Worm (Caenorhabditis elegans): ENCODE data around the gene C15B12.2.

The C15B12.2 gene

ce11 chrX:6505008-6505407 is 41.8 kb downstream of the C15B12.2 start, which contains the start of gene cdf-1:
Gene cdf-1, minus strand, starts transcription at chrX:6505143.
- TF ChIP-seq K02D7.2 (tag; optimal IDR thresholded peaks at IDR 0.05) = no peak
- no peak for TF ChIP-seq ceh-9 (tag; optimal IDR thresholded peaks at IDR 0.05)
- no peak for TF ChIP-seq tbx-7 (tag; optimal IDR thresholded peaks at IDR 0.05)
- TF ChIP-seq lin-11 (tag; optimal IDR thresholded peaks at IDR 0.05) = no peak
- TF ChIP-seq ref-2 (tag; optimal IDR thresholded peaks at IDR 0.05) = peak; percentile 37
- no peak for TF ChIP-seq hlh-8 (tag; optimal IDR thresholded peaks at IDR 0.05)
- no peak for TF ChIP-seq zip-5 (tag; optimal IDR thresholded peaks at IDR 0.05)
- TF ChIP-seq pha-4 (tag; optimal IDR thresholded peaks at IDR 0.05) = no peak
- no peak for TF ChIP-seq ceh-24 (tag; optimal IDR thresholded peaks at IDR 0.05)
- TF ChIP-seq rnt-1 (tag; optimal IDR thresholded peaks at IDR 0.05) = no peak
- no peak for TF ChIP-seq odd-2 (tag; optimal IDR thresholded peaks at IDR 0.05)
- no peak for TF ChIP-seq ceh-14 (tag; optimal IDR thresholded peaks at IDR 0.05)
- no peak for TF ChIP-seq nhr-11 (tag; optimal IDR thresholded peaks at IDR 0.05)
- TF ChIP-seq syd-9 (tag; optimal IDR thresholded peaks at IDR 0.05) = no peak
- no peak for TF ChIP-seq dve-1 (tag; optimal IDR thresholded peaks at IDR 0.05)
- peak; percentile 22 for TF ChIP-seq unc-42 (tag; optimal IDR thresholded peaks at IDR 0.05)
- TF ChIP-seq unc-55 (GFP tag; optimal IDR thresholded peaks at IDR 0.05) = no peak
- no peak for TF ChIP-seq nhr-232 (tag; optimal IDR thresholded peaks at IDR 0.05)
- TF ChIP-seq pqm-1 (tag; optimal IDR thresholded peaks at IDR 0.05) = no peak
- TF ChIP-seq ceh-48 (tag; optimal IDR thresholded peaks at IDR 0.05) = peak; percentile 20
- peak; percentile 9 for TF ChIP-seq ceh-19 (GFP tag; optimal IDR thresholded peaks at IDR 0.05)
- TF ChIP-seq nfya-1 (tag; optimal IDR thresholded peaks at IDR 0.05) = peak; percentile 2
- peak; percentile 21 for TF ChIP-seq ceh-31 (tag; optimal IDR thresholded peaks at IDR 0.05)
- TF ChIP-seq ceh-34 (tag; optimal IDR thresholded peaks at IDR 0.05) = peak; percentile 31
- TF ChIP-seq pat-9 (tag; optimal IDR thresholded peaks at IDR 0.05) = no peak
- TF ChIP-seq hlh-13 (GFP tag; optimal IDR thresholded peaks at IDR 0.05) = no peak
- TF ChIP-seq K09A11.1 (tag; optimal IDR thresholded peaks at IDR 0.05; ENCODE audit: insufficient read depth) = no peak

- TF ChIP-seq zip-5 (tag; optimal IDR thresholded peaks at IDR 0.05) (no peak), unc-42 (tag; optimal IDR thresholded peaks at IDR 0.05) (no peak), C38D4.7 (GFP tag; optimal IDR thresholded peaks at IDR 0.05) (no peak), fax-1 (tag; optimal IDR thresholded peaks at IDR 0.05) (no peak), nhr-11 (tag; optimal IDR thresholded peaks at IDR 0.05) (no peak)
These were observed 42.5 kb downstream of the C15B12.2 start, which contains the start of gene glr-8 for ce11 chrX:6505662-6506061. Gene glr-8, plus strand, starts transcription at chrX:6505980.

ce11 chrX:6507734-6508133 is 44.5 kb downstream of the C15B12.2 start:
- TF ChIP-seq hlh-13 (GFP tag; optimal IDR thresholded peaks at IDR 0.05) (no peak), fkh-10 (GFP tag; optimal IDR thresholded peaks at IDR 0.05) (no peak), ama-1 (optimal IDR thresholded peaks at IDR 0.05) (no peak), ahr-1 (tag; optimal IDR thresholded peaks at IDR 0.05) (no peak), ceh-45 (GFP tag; IDR thresholded peaks at IDR 0.05) (no peak), C08G9.2 (tag; optimal IDR thresholded peaks at IDR 0.05) (no peak), hlh-30 (tag; optimal IDR thresholded peaks at IDR 0.05; ENCODE audit: insufficient read depth) (no peak)

- no peak for TF ChIP-seq pax-1 (tag; optimal IDR thresholded peaks at IDR 0.05)
- no peak for TF ChIP-seq ets-4 (tag; optimal IDR thresholded peaks at IDR 0.05)
- no peak for TF ChIP-seq ceh-45 (GFP tag; IDR thresholded peaks at IDR 0.05)
- no peak for TF ChIP-seq F13H6.1 (tag; optimal IDR thresholded peaks at IDR 0.05)
- TF ChIP-seq tbx-7 (tag; optimal IDR thresholded peaks at IDR 0.05) = no peak
- peak; percentile 60 for TF ChIP-seq elt-2 (tag; optimal IDR thresholded peaks at IDR 0.05)
These were observed 46.6 kb downstream of the C15B12.2 start for ce11 chrX:6509813-6510212.
